Fruit fly (Drosophila melanogaster) whole organism, prepupa: Measurements from ENCODE around the gene CG33124.
A peak's percentile ranks its signal among the peaks of the same experiment; 100 is the strongest.

Experiments
- Blimp-1 ChIP-seq: fragments of 200-800 bp; sonication (Bioruptor generic); optimal IDR thresholded peaks from 3 replicates; lab custom pipeline; 2017; ENCODE audit warnings: missing biosample characterization, missing genetic modification characterization, mild to moderate bottlenecking, moderate library complexity, missing genetic modification reagents
- CG10669 ChIP-seq: fragments of 200-800 bp; sonication (Bioruptor generic); optimal IDR thresholded peaks from 3 replicates; lab custom pipeline; 2018; ENCODE audit warnings: missing biosample characterization, mild to moderate bottlenecking, missing genetic modification characterization, moderate library complexity
- CG11294 ChIP-seq: fragments of 200-800 bp; sonication (Bioruptor generic); IDR thresholded peaks from 2 replicates; pipeline ENCODE4 v1.3.6; 2022; ENCODE audit warnings: missing biosample characterization, missing genetic modification characterization
- CG11762 ChIP-seq: fragments of 200-800 bp; sonication (Bioruptor generic); optimal IDR thresholded peaks from 3 replicates; lab custom pipeline; 2016; ENCODE audit warnings: missing biosample characterization, missing genetic modification characterization; ENCODE audit not compliant: insufficient read depth
- CG15336 ChIP-seq: fragments of 200-800 bp; sonication (Bioruptor generic); IDR thresholded peaks from 2 replicates; pipeline ENCODE4 v1.3.6; 2022; ENCODE audit warnings: missing biosample characterization, missing genetic modification characterization
- CG1621 ChIP-seq: fragments of 200-800 bp; sonication (Bioruptor generic); optimal IDR thresholded peaks from 3 replicates; lab custom pipeline; 2018; ENCODE audit warnings: missing biosample characterization, mild to moderate bottlenecking, missing genetic modification characterization
- CG16779 ChIP-seq: fragments of 200-800 bp; sonication (Bioruptor generic); optimal IDR thresholded peaks from 3 replicates; lab custom pipeline; 2017; ENCODE audit warnings: missing biosample characterization, mild to moderate bottlenecking, missing genetic modification characterization
- CG31627 ChIP-seq: fragments of 200-800 bp; sonication (Bioruptor generic); optimal IDR thresholded peaks from 3 replicates; lab custom pipeline; 2016; ENCODE audit warnings: missing biosample characterization, missing genetic modification characterization
- CG32006 ChIP-seq: fragments of 200-800 bp; sonication (Bioruptor generic); optimal IDR thresholded peaks from 3 replicates; lab custom pipeline; 2017; ENCODE audit warnings: missing biosample characterization, mild to moderate bottlenecking, missing genetic modification characterization
- CG3919 ChIP-seq: fragments of 200-800 bp; sonication (Bioruptor generic); optimal IDR thresholded peaks from 3 replicates; lab custom pipeline; 2016; ENCODE audit warnings: missing biosample characterization, missing genetic modification characterization
- CG6163 ChIP-seq: fragments of 200-800 bp; sonication (Bioruptor generic); IDR thresholded peaks from 3 replicates; pipeline ENCODE4 v1.3.6; 2022; ENCODE audit warnings: missing biosample characterization, missing genetic modification characterization
- CG6276 ChIP-seq: fragments of 200-800 bp; sonication (Bioruptor generic); optimal IDR thresholded peaks from 2 replicates; lab custom pipeline; 2017; ENCODE audit warnings: missing biosample characterization, mild to moderate bottlenecking, missing genetic modification characterization
- CG6792 ChIP-seq: fragments of 200-800 bp; sonication (Bioruptor generic); optimal IDR thresholded peaks from 3 replicates; lab custom pipeline; 2016; ENCODE audit warnings: missing biosample characterization, missing genetic modification characterization
- CG6808 ChIP-seq: fragments of 200-800 bp; sonication (Bioruptor generic); optimal IDR thresholded peaks from 3 replicates; lab custom pipeline; 2017; ENCODE audit warnings: missing biosample characterization, missing genetic modification characterization, mild to moderate bottlenecking, moderate library complexity, missing genetic modification reagents
- CG6854 ChIP-seq: fragments of 200-800 bp; sonication (Bioruptor generic); optimal IDR thresholded peaks from 2 replicates; lab custom pipeline; 2017; ENCODE audit warnings: missing biosample characterization, mild to moderate bottlenecking, missing genetic modification characterization
- CG7368 ChIP-seq: fragments of 200-800 bp; sonication (Bioruptor generic); optimal IDR thresholded peaks from 3 replicates; lab custom pipeline; 2016; ENCODE audit warnings: missing biosample characterization, missing genetic modification characterization
- CG8119 ChIP-seq: fragments of 200-800 bp; sonication (Bioruptor generic); IDR thresholded peaks from 3 replicates; pipeline ENCODE4 v1.3.6; 2022; ENCODE audit warnings: missing biosample characterization, missing genetic modification characterization
- CG8632 ChIP-seq: fragments of 200-800 bp; sonication (Bioruptor generic); optimal IDR thresholded peaks from 3 replicates; lab custom pipeline; 2016; ENCODE audit warnings: missing biosample characterization, missing genetic modification characterization
- CG9139 ChIP-seq: fragments of 200-800 bp; sonication (Bioruptor generic); optimal IDR thresholded peaks from 3 replicates; lab custom pipeline; 2017; ENCODE audit warnings: missing biosample characterization, mild to moderate bottlenecking, missing genetic modification characterization
- Eip75B ChIP-seq: fragments of 200-800 bp; sonication (Bioruptor generic); optimal IDR thresholded peaks from 3 replicates; lab custom pipeline; 2016; ENCODE audit warnings: missing biosample characterization, missing genetic modification characterization
- Eip78C ChIP-seq: fragments of 200-800 bp; sonication (Bioruptor generic); peaks from one replicate; lab custom pipeline; 2016; ENCODE audit warnings: missing biosample characterization, missing genetic modification characterization
- Ets21C ChIP-seq: fragments of 200-800 bp; sonication (Bioruptor generic); optimal IDR thresholded peaks from 3 replicates; lab custom pipeline; 2016; ENCODE audit warnings: missing biosample characterization, missing genetic modification characterization
- Gug ChIP-seq: fragments of 200-800 bp; sonication (Bioruptor generic); IDR thresholded peaks from 2 replicates; pipeline ENCODE4 v1.3.6; 2022; ENCODE audit warnings: missing biosample characterization, missing genetic modification characterization
- Hr38 ChIP-seq: sonication (Bioruptor generic); optimal IDR thresholded peaks from 2 replicates; lab custom pipeline; 2016; ENCODE audit warnings: missing biosample characterization, missing genetic modification characterization
- Hr39 ChIP-seq: fragments of 200-800 bp; sonication (Bioruptor generic); optimal IDR thresholded peaks from 2 replicates; lab custom pipeline; 2016; ENCODE audit warnings: missing biosample characterization, missing genetic modification characterization
- Hr4 ChIP-seq: fragments of 200-800 bp; sonication (Bioruptor generic); optimal IDR thresholded peaks from 3 replicates; lab custom pipeline; 2016; ENCODE audit warnings: missing biosample characterization, missing genetic modification characterization
- Met ChIP-seq: fragments of 200-800 bp; sonication (Bioruptor generic); optimal IDR thresholded peaks from 3 replicates; lab custom pipeline; 2016; ENCODE audit warnings: missing biosample characterization, missing genetic modification characterization
- OdsH ChIP-seq: fragments of 200-800 bp; sonication (Bioruptor generic); optimal IDR thresholded peaks from 3 replicates; lab custom pipeline; 2016; ENCODE audit warnings: missing biosample characterization, missing genetic modification characterization
- Smox ChIP-seq: fragments of 200-800 bp; sonication (Bioruptor generic); optimal IDR thresholded peaks from 3 replicates; lab custom pipeline; 2016; ENCODE audit warnings: missing biosample characterization, missing genetic modification characterization
- Sox14 ChIP-seq: fragments of 200-800 bp; sonication (Bioruptor generic); optimal IDR thresholded peaks from 3 replicates; lab custom pipeline; 2016; ENCODE audit warnings: missing biosample characterization, missing genetic modification characterization
- Sox15 ChIP-seq: fragments of 200-800 bp; sonication (Bioruptor generic); optimal IDR thresholded peaks from 3 replicates; lab custom pipeline; 2016; ENCODE audit warnings: missing biosample characterization, missing genetic modification characterization
- acj6 ChIP-seq: fragments of 200-800 bp; sonication (Bioruptor generic); optimal IDR thresholded peaks from 3 replicates; lab custom pipeline; 2016; ENCODE audit warnings: missing biosample characterization, missing genetic modification characterization
- cyc ChIP-seq: fragments of 200-800 bp; sonication (Bioruptor generic); optimal IDR thresholded peaks from 3 replicates; lab custom pipeline; 2016; ENCODE audit warnings: missing biosample characterization, missing genetic modification characterization
- dac ChIP-seq: fragments of 200-800 bp; sonication (Bioruptor generic); optimal IDR thresholded peaks from 2 replicates; lab custom pipeline; 2017; ENCODE audit warnings: missing biosample characterization, mild to moderate bottlenecking, missing genetic modification characterization
- dsx ChIP-seq: fragments of 200-800 bp; optimal IDR thresholded peaks from 3 replicates; lab custom pipeline; 2019; ENCODE audit warnings: missing biosample characterization, mild to moderate bottlenecking, missing genetic modification characterization, moderate library complexity; ENCODE audit not compliant: poor library complexity, severe bottlenecking
- eg ChIP-seq: fragments of 200-800 bp; sonication (Bioruptor generic); IDR thresholded peaks from 3 replicates; pipeline ENCODE4 v1.3.6; 2022; ENCODE audit warnings: missing biosample characterization, missing genetic modification characterization
- fkh ChIP-seq: fragments of 200-800 bp; sonication (Bioruptor generic); optimal IDR thresholded peaks from 3 replicates; lab custom pipeline; 2017; ENCODE audit warnings: missing biosample characterization, mild to moderate bottlenecking, missing genetic modification characterization, moderate library complexity
- lz ChIP-seq: fragments of 200-800 bp; sonication (Bioruptor generic); optimal IDR thresholded peaks from 3 replicates; lab custom pipeline; 2016; ENCODE audit warnings: missing biosample characterization, missing genetic modification characterization
- net ChIP-seq: fragments of 200-800 bp; sonication (Bioruptor generic); optimal IDR thresholded peaks from 3 replicates; lab custom pipeline; 2016; ENCODE audit warnings: missing biosample characterization, missing genetic modification characterization
- pdm3 ChIP-seq: fragments of 200-800 bp; sonication (Bioruptor generic); optimal IDR thresholded peaks from 3 replicates; lab custom pipeline; 2016; ENCODE audit warnings: missing biosample characterization, missing genetic modification characterization
- salr ChIP-seq, 2 experiments: fragments of 200-800 bp; sonication (Bioruptor generic); optimal IDR thresholded peaks; 3 replicates each; lab custom pipeline; 2016 to 2018; ENCODE audit warnings: missing biosample characterization in 2 of 2, missing genetic modification characterization in 2 of 2, mild to moderate bottlenecking in 1 of 2
- ss ChIP-seq, 2 experiments: fragments of 200-800 bp; sonication (Bioruptor generic); optimal IDR thresholded peaks; 2 replicates in 1 of 2; 3 replicates in 1 of 2; lab custom pipeline; 2017 to 2018; ENCODE audit warnings: mild to moderate bottlenecking in 2 of 2, missing biosample characterization in 2 of 2, missing genetic modification characterization in 2 of 2, moderate library complexity in 1 of 2
- svp ChIP-seq: fragments of 200-800 bp; sonication (Bioruptor generic); peaks from one replicate; lab custom pipeline; 2016; ENCODE audit warnings: missing biosample characterization, missing genetic modification characterization
- topi ChIP-seq: fragments of 200-800 bp; sonication (Bioruptor generic); optimal IDR thresholded peaks from 3 replicates; lab custom pipeline; 2016; ENCODE audit warnings: missing biosample characterization, missing genetic modification characterization
- vri ChIP-seq: fragments of 200-800 bp; sonication (Bioruptor generic); optimal IDR thresholded peaks from 3 replicates; lab custom pipeline; 2016; ENCODE audit warnings: missing biosample characterization, mild to moderate bottlenecking, missing genetic modification characterization

The CG33124 gene

dm6 chr2L:2226259-2227121, 17.6 kb upstream of the CG33124 start, which contains the start of the genes CG15387 and sau (continued):
- TF ChIP-seq salr (GFP tag; optimal IDR thresholded peaks at IDR 0.05; lab: Kevin White, UChicago): peak; percentile 55 to 84
- TF ChIP-seq Hr39 (GFP tag; lab: Kevin White, UChicago): peak; percentile 93
- TF ChIP-seq fkh: peak; percentile 45
- TF ChIP-seq Sox15: peak; percentile 71
- peak; percentile 92 for TF ChIP-seq CG31627
- TF ChIP-seq lz (GFP tag; lab: Kevin White, UChicago): peak; percentile 93
- TF ChIP-seq CG7368 (GFP tag; lab: Kevin White, UChicago): peak; percentile 75
- peak; percentile 90 for TF ChIP-seq acj6
- peak; percentile 80 for TF ChIP-seq net (GFP tag; lab: Kevin White, UChicago)
- TF ChIP-seq Sox14 (GFP tag; lab: Kevin White, UChicago): peak; percentile 88
- peak; percentile 95 for TF ChIP-seq Eip78C (GFP tag; lab: Kevin White, UChicago)
- TF ChIP-seq CG9139 (GFP tag; lab: Kevin White, UChicago): peak; percentile 43
- TF ChIP-seq Met (GFP tag; lab: Kevin White, UChicago): peak; percentile 90
- TF ChIP-seq Smox (GFP tag; lab: Kevin White, UChicago): peak; percentile 88
- TF ChIP-seq ss (GFP tag; optimal IDR thresholded peaks at IDR 0.05; lab: Kevin White, UChicago): peak; percentile 2 to 79
- TF ChIP-seq CG8119 (GFP tag; lab: Robert Waterston, UW): peak; percentile 33; the same call in 1 of the 3 replicates
- peak; percentile 39 for TF ChIP-seq CG6854 (GFP tag; lab: Kevin White, UChicago)
- TF ChIP-seq, all 60 proteins: peak for 60

dm6 chr2L:2222377-2222776, 13.5 kb upstream of the CG33124 start:
- no peak for TF ChIP-seq Eip75B
- TF ChIP-seq CG6792: no peak
- peak; percentile 78 for TF ChIP-seq Eip78C (GFP tag; lab: Kevin White, UChicago)
- TF ChIP-seq CG9139 (GFP tag; lab: Kevin White, UChicago): no peak
- peak; percentile 48; the same call in 1 of the 3 replicates for TF ChIP-seq CG8119 (GFP tag; lab: Robert Waterston, UW)
- TF ChIP-seq CG3919: peak; percentile 4
- TF ChIP-seq CG7368 (GFP tag; lab: Kevin White, UChicago): no peak
- TF ChIP-seq pdm3 (GFP tag; lab: Kevin White, UChicago): peak; percentile 10
- TF ChIP-seq CG1621 (tag; lab: Kevin White, UChicago): no peak
- no peak for TF ChIP-seq CG6808 (GFP tag; lab: Kevin White, UChicago)
- no peak for TF ChIP-seq lz (GFP tag; lab: Kevin White, UChicago)
- TF ChIP-seq CG10669 (GFP tag; lab: Kevin White, UChicago): no peak
- peak; percentile 46 for TF ChIP-seq CG32006 (GFP tag; lab: Kevin White, UChicago)
- peak; percentile 33 for TF ChIP-seq CG6276 (GFP tag; lab: Kevin White, UChicago)
- no peak for TF ChIP-seq topi (GFP tag; lab: Kevin White, UChicago)
- no peak; the same call in 1 of the 2 replicates for TF ChIP-seq CG15336 (GFP tag; lab: Robert Waterston, UW)
- no peak for TF ChIP-seq CG11762 (GFP tag; lab: Kevin White, UChicago)
- peak; percentile 78 for TF ChIP-seq svp (GFP tag; lab: Kevin White, UChicago)
- TF ChIP-seq dac (GFP tag; lab: Kevin White, UChicago): no peak
- no peak for TF ChIP-seq Blimp-1 (GFP tag; lab: Kevin White, UChicago)
- peak; percentile 30 for TF ChIP-seq OdsH (GFP tag; lab: Kevin White, UChicago)
- no peak for TF ChIP-seq salr (GFP tag; optimal IDR thresholded peaks at IDR 0.05; lab: Kevin White, UChicago)
- peak; percentile 8 for TF ChIP-seq dsx
- TF ChIP-seq Ets21C (GFP tag; lab: Kevin White, UChicago): no peak
- TF ChIP-seq cyc: no peak
- TF ChIP-seq Sox15: no peak
- TF ChIP-seq ss (GFP tag; optimal IDR thresholded peaks at IDR 0.05; lab: Kevin White, UChicago): peak in 1 of 2 experiments; percentile 6
- no peak for TF ChIP-seq Met (GFP tag; lab: Kevin White, UChicago)
- TF ChIP-seq eg (GFP tag; lab: Robert Waterston, UW): 0 out of 3 replicates have a peak, but pooled peaks have one; percentile 38
- no peak for TF ChIP-seq Hr38 (GFP tag; lab: Kevin White, UChicago)
- no peak for TF ChIP-seq CG31627
- no peak for TF ChIP-seq Hr4
- no peak for TF ChIP-seq vri (GFP tag; lab: Kevin White, UChicago)
- TF ChIP-seq CG8632 (GFP tag; lab: Kevin White, UChicago): no peak
- no peak for TF ChIP-seq CG11294 (GFP tag; lab: Robert Waterston, UW)
- TF ChIP-seq fkh: no peak
- TF ChIP-seq Gug (GFP tag; lab: Robert Waterston, UW): no peak
- TF ChIP-seq CG6163: peak; percentile 41; the same call in 1 of the 3 replicates
- no peak for TF ChIP-seq CG16779 (tag; lab: Kevin White, UChicago)
